Worm (Caenorhabditis elegans): ENCODE data around the gene nhr-35.

ce11 chrX:4549853-4550596, 17.5 kb downstream of the nhr-35 start, which contains the start of gene C07A12.18:
- no peak for TF ChIP-seq ama-1 (optimal IDR thresholded peaks at IDR 0.05)
- no peak for TF ChIP-seq tbx-2 (tag; optimal IDR thresholded peaks at IDR 0.05)
- TF ChIP-seq unc-62 (GFP tag; optimal IDR thresholded peaks at IDR 0.05): no peak
- no peak for TF ChIP-seq snpc-4 (tag; optimal IDR thresholded peaks at IDR 0.05)
- TF ChIP-seq F16B12.6 (tag; optimal IDR thresholded peaks at IDR 0.05): no peak
- no peak for TF ChIP-seq efl-1 (optimal IDR thresholded peaks at IDR 0.05)
- peak in 1 of 2 experiments; percentile 88 for TF ChIP-seq efl-1 (GFP tag; optimal IDR thresholded peaks at IDR 0.05 in 1 of 2)
